Fruit fly (Drosophila melanogaster): ENCODE results near the gene CG12310.
A peak's percentile ranks its signal among the peaks of the same experiment; 100 is the strongest.

The CG12310 gene

DNA sequence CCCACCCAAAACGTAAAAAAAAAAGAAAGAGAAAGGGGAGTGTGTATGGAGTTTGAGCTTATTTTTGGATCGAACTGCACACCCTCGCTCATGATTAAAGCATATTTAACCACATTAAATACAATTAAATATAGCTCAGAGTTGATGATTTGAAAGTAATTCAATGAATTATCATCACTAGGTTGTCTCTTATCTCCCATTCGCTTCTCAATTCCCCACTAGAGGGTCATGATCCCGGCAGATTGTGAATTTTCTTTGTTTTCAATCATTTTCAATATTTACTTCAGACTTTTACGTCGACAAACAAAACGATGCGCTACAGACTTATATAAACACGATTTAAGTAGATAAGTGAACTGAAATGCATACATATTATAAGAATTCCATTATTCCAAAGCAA, 25.8 kb upstream of the CG12310 start (continued):
- TF ChIP-seq Hr38 (GFP tag; optimal IDR thresholded peaks at IDR 0.05), result no peak
- TF ChIP-seq Sox14 (GFP tag; optimal IDR thresholded peaks at IDR 0.05), result peak; percentile 29
- TF ChIP-seq CG11294 (GFP tag; IDR thresholded peaks at IDR 0.05), result no peak
- no peak for TF ChIP-seq CG16779 (tag; optimal IDR thresholded peaks at IDR 0.05)
- no peak for TF ChIP-seq Gug (GFP tag; IDR thresholded peaks at IDR 0.05)
- TF ChIP-seq fd59A (GFP tag; optimal IDR thresholded peaks at IDR 0.05), result no peak
- TF ChIP-seq CG15336 (GFP tag; IDR thresholded peaks at IDR 0.05), result no peak
- TF ChIP-seq CG31627 (GFP tag; optimal IDR thresholded peaks at IDR 0.05), result no peak
- no peak for TF ChIP-seq ss (GFP tag; optimal IDR thresholded peaks at IDR 0.05)
- TF ChIP-seq CG34406 (GFP tag; optimal IDR thresholded peaks at IDR 0.05), result no peak
- TF ChIP-seq OdsH (GFP tag; optimal IDR thresholded peaks at IDR 0.05), result no peak

dm6 chr3L:15073680-15074079, 23.1 kb upstream of the CG12310 start:
- TF ChIP-seq dsx (GFP tag; optimal IDR thresholded peaks at IDR 0.05; ENCODE audit: poor library complexity, severe bottlenecking) (no peak), ss (GFP tag; optimal IDR thresholded peaks at IDR 0.05) (no peak), CG16779 (tag; optimal IDR thresholded peaks at IDR 0.05) (no peak), CG10669 (GFP tag; optimal IDR thresholded peaks at IDR 0.05) (no peak), fkh (GFP tag; optimal IDR thresholded peaks at IDR 0.05) (no peak), achi (GFP tag; optimal IDR thresholded peaks at IDR 0.05) (no peak), Hr39 (GFP tag; optimal IDR thresholded peaks at IDR 0.05) (no peak), CG7368 (GFP tag; optimal IDR thresholded peaks at IDR 0.05) (no peak), Eip93F (GFP tag; optimal IDR thresholded peaks at IDR 0.05) (no peak), OdsH (GFP tag; optimal IDR thresholded peaks at IDR 0.05) (no peak), spab (GFP tag; optimal IDR thresholded peaks at IDR 0.05) (no peak), fd59A (GFP tag; optimal IDR thresholded peaks at IDR 0.05) (no peak), CG34406 (GFP tag; optimal IDR thresholded peaks at IDR 0.05) (no peak), Ets21C (GFP tag; optimal IDR thresholded peaks at IDR 0.05) (no peak), CG6792 (GFP tag; optimal IDR thresholded peaks at IDR 0.05) (no peak), CG11294 (GFP tag; IDR thresholded peaks at IDR 0.05) (no peak), Sox102F (GFP tag; optimal IDR thresholded peaks at IDR 0.05) (no peak)

dm6 chr3L:15072149-15072548, 21.5 kb upstream of the CG12310 start:
- TF ChIP-seq Hr39 (GFP tag; optimal IDR thresholded peaks at IDR 0.05), result no peak
- TF ChIP-seq CG34406 (GFP tag; optimal IDR thresholded peaks at IDR 0.05), result no peak
- no peak for TF ChIP-seq CG10669 (GFP tag; optimal IDR thresholded peaks at IDR 0.05)
- TF ChIP-seq Eip78C (GFP tag), result no peak
- no peak for TF ChIP-seq CG10631 (GFP tag; optimal IDR thresholded peaks at IDR 0.05)
- TF ChIP-seq Gug (GFP tag; IDR thresholded peaks at IDR 0.05), result no peak
- no peak for TF ChIP-seq CG9139 (GFP tag; optimal IDR thresholded peaks at IDR 0.05)
- TF ChIP-seq esn (GFP tag; optimal IDR thresholded peaks at IDR 0.05), result no peak
- TF ChIP-seq CG32006 (GFP tag; optimal IDR thresholded peaks at IDR 0.05), result no peak
- TF ChIP-seq Sox14 (GFP tag; optimal IDR thresholded peaks at IDR 0.05), result no peak
- no peak for TF ChIP-seq CG15336 (GFP tag; IDR thresholded peaks at IDR 0.05)
- TF ChIP-seq CG31627 (GFP tag; optimal IDR thresholded peaks at IDR 0.05), result no peak
- no peak for TF ChIP-seq Met (GFP tag; optimal IDR thresholded peaks at IDR 0.05)
- TF ChIP-seq eg (GFP tag; IDR thresholded peaks at IDR 0.05), result no peak
- TF ChIP-seq CG6808 (GFP tag; optimal IDR thresholded peaks at IDR 0.05), result no peak
- TF ChIP-seq CG11294 (GFP tag; IDR thresholded peaks at IDR 0.05), result no peak
- no peak for TF ChIP-seq salr (GFP tag; optimal IDR thresholded peaks at IDR 0.05)

dm6 chr3L:15064877-15065276, 14.3 kb upstream of the CG12310 start, which contains the start of gene Sytbeta:
Sytbeta (minus strand) TSS chr3L:15064977.
- no peak for TF ChIP-seq CG8632 (GFP tag; optimal IDR thresholded peaks at IDR 0.05)
- TF ChIP-seq net (GFP tag; optimal IDR thresholded peaks at IDR 0.05), result no peak
- no peak for TF ChIP-seq CG32006 (GFP tag; optimal IDR thresholded peaks at IDR 0.05)
- no peak for TF ChIP-seq topi (GFP tag; optimal IDR thresholded peaks at IDR 0.05)
- TF ChIP-seq OdsH (GFP tag; optimal IDR thresholded peaks at IDR 0.05), result no peak
- TF ChIP-seq CG6808 (GFP tag; optimal IDR thresholded peaks at IDR 0.05), result no peak
- no peak for TF ChIP-seq CG15336 (GFP tag; IDR thresholded peaks at IDR 0.05)
- TF ChIP-seq CG10669 (GFP tag; optimal IDR thresholded peaks at IDR 0.05), result no peak
- TF ChIP-seq acj6 (GFP tag; optimal IDR thresholded peaks at IDR 0.05), result no peak
- TF ChIP-seq Hr38 (GFP tag; optimal IDR thresholded peaks at IDR 0.05), result no peak
- TF ChIP-seq CG7368 (GFP tag; optimal IDR thresholded peaks at IDR 0.05), result no peak
- TF ChIP-seq CG6792 (GFP tag; optimal IDR thresholded peaks at IDR 0.05), result no peak
- TF ChIP-seq CG6854 (GFP tag; optimal IDR thresholded peaks at IDR 0.05), result no peak
- TF ChIP-seq lz (GFP tag; optimal IDR thresholded peaks at IDR 0.05), result no peak
- TF ChIP-seq CG16779 (tag; optimal IDR thresholded peaks at IDR 0.05), result no peak
- no peak for TF ChIP-seq CG8119 (GFP tag; IDR thresholded peaks at IDR 0.05)

Data from whole organism, prepupa.